Worm (Caenorhabditis elegans) whole organism, L1 larva: ENCODE data around the gene gldi-5.

Experiments
- ama-1 ChIP-seq: fragments of 150-350 bp; optimal IDR thresholded peaks from 2 replicates; lab custom pipeline; 2014
- efl-1 ChIP-seq, 4 experiments: fragments of 150-350 bp; optimal IDR thresholded peaks in 3 of 4; peaks in 1 of 4; 1 replicate in 1 of 4; 2 replicates in 3 of 4; lab custom pipeline; 2014; ENCODE audit warnings: missing biosample characterization in 2 of 4, missing genetic modification characterization in 2 of 4, missing genetic modification reagents in 2 of 4
- egl-27 ChIP-seq, 2 experiments: fragments of 150-350 bp in 1 of 2; sonication (generic microtip); optimal IDR thresholded peaks; 3 replicates each; lab custom pipeline; 2017 to 2018; ENCODE audit warnings: missing biosample characterization in 2 of 2, missing genetic modification characterization in 2 of 2, missing genetic modification reagents in 2 of 2
- irx-1 ChIP-seq: sonication (generic microtip); optimal IDR thresholded peaks from 2 replicates; lab custom pipeline; 2016; ENCODE audit warnings: missing genetic modification characterization, missing compliant biosample characterization
- lin-13 ChIP-seq: fragments of 150-350 bp; optimal IDR thresholded peaks from 2 replicates; lab custom pipeline; 2014; ENCODE audit warnings: missing biosample characterization, missing genetic modification reagents, missing genetic modification characterization
- lin-15B ChIP-seq: fragments of 150-350 bp; sonication (generic microtip); optimal IDR thresholded peaks from 3 replicates; lab custom pipeline; 2014; ENCODE audit warnings: missing biosample characterization, missing genetic modification characterization
- lin-39 ChIP-seq: fragments of 150-350 bp; optimal IDR thresholded peaks from 2 replicates; lab custom pipeline; 2014; ENCODE audit warnings: missing biosample characterization, missing genetic modification reagents, missing genetic modification characterization
- mdl-1 ChIP-seq, 2 experiments: fragments of 150-350 bp; optimal IDR thresholded peaks; 2 replicates each; lab custom pipeline; 2014 to 2017; ENCODE audit warnings: missing biosample characterization in 2 of 2, missing genetic modification characterization in 2 of 2, inconsistent platforms in 1 of 2
- nhr-12 ChIP-seq: sonication (generic microtip); optimal IDR thresholded peaks from 2 replicates; lab custom pipeline; 2017; ENCODE audit warnings: missing biosample characterization, missing genetic modification characterization
- skn-1 ChIP-seq: fragments of 150-350 bp; optimal IDR thresholded peaks from 2 replicates; lab custom pipeline; 2014; ENCODE audit warnings: missing biosample characterization, missing genetic modification characterization
- sptf-1 ChIP-seq: fragments of 150-350 bp; optimal IDR thresholded peaks from 2 replicates; lab custom pipeline; 2014; ENCODE audit warnings: missing biosample characterization, missing genetic modification characterization
- sup-37 ChIP-seq: fragments of 200-800 bp; sonication (Bioruptor generic); optimal IDR thresholded peaks from 2 replicates; lab custom pipeline; 2018; ENCODE audit warnings: mild to moderate bottlenecking, missing genetic modification characterization, missing compliant biosample characterization
- unc-30 ChIP-seq: sonication (generic microtip); optimal IDR thresholded peaks from 2 replicates; lab custom pipeline; 2017; ENCODE audit warnings: missing biosample characterization, missing genetic modification characterization
- unc-86 ChIP-seq: sonication (generic microtip); optimal IDR thresholded peaks from 2 replicates; lab custom pipeline; 2016; ENCODE audit warnings: missing genetic modification characterization, missing compliant biosample characterization

DNA sequence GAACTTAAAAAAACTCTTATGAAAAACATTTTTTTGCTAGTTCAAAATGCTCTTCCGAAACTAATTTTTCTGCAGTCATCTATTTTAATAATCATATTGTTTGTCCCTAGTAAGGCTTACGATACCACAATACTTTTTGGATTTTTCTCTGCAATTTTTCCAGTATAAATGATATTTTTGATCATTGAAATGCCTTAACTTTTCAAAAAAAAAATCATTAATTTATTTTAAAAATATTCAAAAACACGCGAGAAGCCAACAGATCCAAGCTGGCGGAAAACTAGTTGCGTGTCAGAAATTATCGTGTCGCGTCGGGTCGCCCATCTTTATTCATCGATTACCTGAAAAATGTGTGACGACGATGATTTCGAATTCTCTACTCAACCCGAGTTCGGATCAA is 41.9 kb upstream of the gldi-5 start, which contains the start of gene gmeb-3:
- no peak for TF ChIP-seq unc-86 (tag; lab: Kevin White, UChicago)
- TF ChIP-seq efl-1 (optimal IDR thresholded peaks at IDR 0.05; lab: Kevin White, UChicago): no peak
- TF ChIP-seq efl-1 (GFP tag; optimal IDR thresholded peaks at IDR 0.05 in 1 of 2; lab: Kevin White, UChicago): no peak
- no peak for TF ChIP-seq nhr-12 (tag; lab: Kevin White, UChicago)
- no peak for TF ChIP-seq lin-13 (GFP tag; lab: Kevin White, UChicago)
- no peak for TF ChIP-seq egl-27 (tag; optimal IDR thresholded peaks at IDR 0.05; lab: Kevin White, UChicago)
- no peak for TF ChIP-seq sptf-1 (tag; lab: Kevin White, UChicago)
- no peak for TF ChIP-seq skn-1 (tag; lab: Kevin White, UChicago)
- no peak for TF ChIP-seq irx-1 (tag; lab: Kevin White, UChicago)
- TF ChIP-seq unc-30: no peak
- no peak for TF ChIP-seq sup-37 (GFP tag; lab: Kevin White, UChicago)
- TF ChIP-seq lin-15B (tag; lab: Kevin White, UChicago): no peak
- TF ChIP-seq ama-1 (lab: Kevin White, UChicago): no peak
- no peak for TF ChIP-seq mdl-1 (tag; optimal IDR thresholded peaks at IDR 0.05; lab: Kevin White, UChicago)
- TF ChIP-seq lin-39 (tag; lab: Kevin White, UChicago): no peak
